Fruit fly (Drosophila melanogaster): ENCODE measurements around the gene IP3K1.

The IP3K1 gene

DNA sequence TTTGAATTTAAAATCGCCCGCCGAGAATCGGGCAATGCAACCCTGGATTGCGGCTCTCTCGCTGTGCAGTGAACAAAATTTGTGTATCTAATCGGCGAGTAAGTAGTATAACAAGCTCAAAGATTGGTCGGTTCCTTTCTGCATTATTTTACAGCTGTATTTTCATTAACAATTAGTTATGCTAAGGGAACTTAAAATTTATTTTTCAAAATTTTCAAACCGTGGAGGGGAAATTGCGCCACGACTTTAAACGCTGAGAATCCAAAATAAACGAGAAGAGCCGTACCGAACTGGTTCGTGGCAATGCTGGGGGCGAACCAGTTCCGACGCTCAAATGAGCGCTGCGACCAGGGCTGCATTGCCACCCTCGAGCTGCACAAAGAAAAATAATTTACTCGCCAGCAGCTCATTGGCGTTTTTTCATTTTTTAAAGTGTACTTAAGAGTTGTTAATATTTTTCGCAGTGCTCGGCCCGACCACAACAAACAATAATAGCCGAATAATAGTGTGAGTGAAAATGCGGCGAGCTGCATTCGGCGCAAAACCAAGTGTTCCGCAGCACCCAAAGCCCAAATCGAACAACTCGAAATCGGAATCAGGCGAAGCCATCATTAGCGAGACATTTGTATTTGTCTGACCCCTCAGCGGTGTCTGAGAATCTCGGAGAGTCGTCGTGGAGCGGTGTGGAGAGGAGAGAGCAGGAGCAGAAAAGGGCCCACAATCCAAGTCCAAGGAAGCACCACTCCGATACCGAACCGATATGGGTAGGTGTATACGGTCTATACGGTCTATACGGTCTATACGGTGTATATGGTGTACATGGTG is 24.0 kb upstream of the IP3K1 start, which contains the start of gene zf30C (continued):
- peak; percentile 94 for TF ChIP-seq cyc (GFP tag; optimal IDR thresholded peaks at IDR 0.05)
- peak; percentile 53 for TF ChIP-seq fd85E (GFP tag; optimal IDR thresholded peaks at IDR 0.05)
- peak; percentile 73 for TF ChIP-seq CG8119 (GFP tag; IDR thresholded peaks at IDR 0.05)
- peak; percentile 86 for TF ChIP-seq CG8319 (GFP tag; optimal IDR thresholded peaks at IDR 0.05)
- peak; percentile 89 for TF ChIP-seq Met (GFP tag; optimal IDR thresholded peaks at IDR 0.05)
- peak; percentile 45 to 83 for TF ChIP-seq salr (GFP tag; optimal IDR thresholded peaks at IDR 0.05)
- peak; percentile 23 for TF ChIP-seq Blimp-1 (GFP tag; optimal IDR thresholded peaks at IDR 0.05)
- peak; percentile 96 for TF ChIP-seq svp (GFP tag)
- peak; percentile 93 for TF ChIP-seq esn (GFP tag; optimal IDR thresholded peaks at IDR 0.05)
- peak; percentile 74 for TF ChIP-seq CG34406 (GFP tag; optimal IDR thresholded peaks at IDR 0.05)

DNA sequence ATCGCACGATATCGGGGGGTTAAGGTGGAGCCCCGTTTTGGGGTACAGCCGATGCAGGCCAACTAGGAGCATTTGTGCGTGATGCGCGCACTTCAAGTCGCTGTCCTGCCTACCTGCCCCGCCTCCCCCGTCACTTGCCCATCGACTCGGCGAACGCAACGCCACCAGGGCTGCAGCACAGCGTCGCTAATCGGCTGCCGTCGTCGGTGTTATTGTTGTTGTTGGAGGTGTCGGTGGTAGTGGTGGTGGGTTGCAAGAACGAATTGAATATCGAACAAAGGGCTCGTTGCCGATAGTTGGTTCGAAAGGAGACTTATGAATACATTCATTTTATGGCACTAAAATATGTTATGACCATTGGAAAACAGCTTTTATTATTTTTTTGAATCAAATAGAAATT is 23.3 kb upstream of the IP3K1 start:
- TF ChIP-seq CG4318 (GFP tag; optimal IDR thresholded peaks at IDR 0.05) (no peak), acj6 (GFP tag; optimal IDR thresholded peaks at IDR 0.05) (peak; percentile 25), Hr38 (GFP tag; optimal IDR thresholded peaks at IDR 0.05) (no peak), Sox14 (GFP tag; optimal IDR thresholded peaks at IDR 0.05) (peak; percentile 81), Eip93F (GFP tag; optimal IDR thresholded peaks at IDR 0.05) (no peak), CG6792 (GFP tag; optimal IDR thresholded peaks at IDR 0.05) (peak; percentile 36), CG32006 (GFP tag; optimal IDR thresholded peaks at IDR 0.05) (peak; percentile 49), Lpt (GFP tag; optimal IDR thresholded peaks at IDR 0.05) (no peak), esn (GFP tag; optimal IDR thresholded peaks at IDR 0.05) (peak; percentile 66), spab (GFP tag; optimal IDR thresholded peaks at IDR 0.05) (no peak), CG15336 (GFP tag; IDR thresholded peaks at IDR 0.05) (peak; percentile 16; the same call in 1 of the 2 replicates), svp (GFP tag) (peak; percentile 72), Eip75B (GFP tag; optimal IDR thresholded peaks at IDR 0.05) (no peak), vri (GFP tag; optimal IDR thresholded peaks at IDR 0.05) (no peak), dsx (GFP tag; optimal IDR thresholded peaks at IDR 0.05; ENCODE audit: poor library complexity, severe bottlenecking) (peak; percentile 21), Sox102F (GFP tag; optimal IDR thresholded peaks at IDR 0.05) (no peak), CG16779 (tag; optimal IDR thresholded peaks at IDR 0.05) (no peak), ss (GFP tag; optimal IDR thresholded peaks at IDR 0.05) (peak in 1 of 2 experiments; percentile 67), eg (GFP tag; IDR thresholded peaks at IDR 0.05) (peak; percentile 62; the same call in 2 of the 3 replicates), CG6276 (GFP tag; optimal IDR thresholded peaks at IDR 0.05) (no peak), pdm3 (GFP tag; optimal IDR thresholded peaks at IDR 0.05) (no peak), CG1621 (tag; optimal IDR thresholded peaks at IDR 0.05) (peak; percentile 58), OdsH (GFP tag; optimal IDR thresholded peaks at IDR 0.05) (no peak), CG6854 (GFP tag; optimal IDR thresholded peaks at IDR 0.05) (peak; percentile 59), CG6808 (GFP tag; optimal IDR thresholded peaks at IDR 0.05) (no peak), achi (GFP tag; optimal IDR thresholded peaks at IDR 0.05) (peak; percentile 34), CG3032 (tag; optimal IDR thresholded peaks at IDR 0.05) (peak; percentile 48), CG3919 (GFP tag; optimal IDR thresholded peaks at IDR 0.05) (no peak), cyc (GFP tag; optimal IDR thresholded peaks at IDR 0.05) (peak; percentile 14), topi (GFP tag; optimal IDR thresholded peaks at IDR 0.05) (peak; percentile 40), Smox (GFP tag; optimal IDR thresholded peaks at IDR 0.05) (no peak), CG8119 (GFP tag; IDR thresholded peaks at IDR 0.05) (no peak), Met (GFP tag; optimal IDR thresholded peaks at IDR 0.05) (no peak), Hr4 (GFP tag; optimal IDR thresholded peaks at IDR 0.05) (no peak), lz (GFP tag; optimal IDR thresholded peaks at IDR 0.05) (peak; percentile 11), net (GFP tag; optimal IDR thresholded peaks at IDR 0.05) (peak; percentile 48), CG8632 (GFP tag; optimal IDR thresholded peaks at IDR 0.05) (no peak), Gug (GFP tag; IDR thresholded peaks at IDR 0.05) (peak; percentile 40), fd85E (GFP tag; optimal IDR thresholded peaks at IDR 0.05) (no peak), CG31627 (GFP tag; optimal IDR thresholded peaks at IDR 0.05) (peak; percentile 54), Eip78C (GFP tag) (no peak), Ets21C (GFP tag; optimal IDR thresholded peaks at IDR 0.05) (peak; percentile 34), CG8319 (GFP tag; optimal IDR thresholded peaks at IDR 0.05) (no peak), CG10669 (GFP tag; optimal IDR thresholded peaks at IDR 0.05) (no peak), Hr39 (GFP tag; optimal IDR thresholded peaks at IDR 0.05) (peak; percentile 48)

All from whole organism, prepupa.